Worm (Caenorhabditis elegans) whole organism, L2 larva: ENCODE results near the gene C52B9.19.
A peak's percentile ranks its signal among the peaks of the same experiment; 100 is the strongest.

ENCODE experiments used
- C34F6.9 ChIP-seq: fragments of 150-350 bp; optimal IDR thresholded peaks from 2 replicates; lab custom pipeline; 2014; ENCODE audit warnings: missing biosample characterization, missing genetic modification characterization
- F13H6.1 ChIP-seq: sonication (generic microtip); optimal IDR thresholded peaks from 2 replicates; lab custom pipeline; 2016; ENCODE audit warnings: missing genetic modification characterization, missing compliant biosample characterization
- R02D3.7 ChIP-seq: fragments of 150-350 bp; optimal IDR thresholded peaks from 2 replicates; lab custom pipeline; 2014; ENCODE audit warnings: missing biosample characterization, missing genetic modification characterization
- Y55F3AM.14 ChIP-seq: fragments of 200-800 bp; sonication (Bioruptor generic); optimal IDR thresholded peaks from 2 replicates; lab custom pipeline; 2018; ENCODE audit warnings: mild to moderate bottlenecking, missing genetic modification characterization, missing compliant biosample characterization
- ama-1 ChIP-seq: fragments of 150-350 bp; optimal IDR thresholded peaks from 2 replicates; lab custom pipeline; 2018; ENCODE audit warnings: inconsistent platforms
- blmp-1 ChIP-seq: sonication (generic microtip); optimal IDR thresholded peaks from 2 replicates; lab custom pipeline; 2017; ENCODE audit warnings: missing genetic modification characterization, mild to moderate bottlenecking, missing compliant biosample characterization, antibody characterized with exemption, moderate library complexity; ENCODE audit not compliant: insufficient read depth
- ceh-16 ChIP-seq: fragments of 150-350 bp; optimal IDR thresholded peaks from 2 replicates; lab custom pipeline; 2014; ENCODE audit warnings: missing biosample characterization, missing genetic modification characterization
- ceh-82 ChIP-seq: fragments of 150-350 bp; optimal IDR thresholded peaks from 2 replicates; lab custom pipeline; 2014; ENCODE audit warnings: missing biosample characterization, missing genetic modification characterization
- crh-2 ChIP-seq: sonication (generic microtip); optimal IDR thresholded peaks from 2 replicates; lab custom pipeline; 2017; ENCODE audit warnings: missing biosample characterization, missing genetic modification characterization
- dmd-4 ChIP-seq: sonication (generic microtip); optimal IDR thresholded peaks from 2 replicates; lab custom pipeline; 2017; ENCODE audit warnings: missing biosample characterization, missing genetic modification characterization
- egl-27 ChIP-seq: sonication (generic microtip); optimal IDR thresholded peaks from 3 replicates; lab custom pipeline; 2017; ENCODE audit warnings: missing biosample characterization, missing genetic modification reagents, missing genetic modification characterization
- elt-1 ChIP-seq: fragments of 150-350 bp; optimal IDR thresholded peaks from 2 replicates; lab custom pipeline; 2014; ENCODE audit warnings: missing biosample characterization, missing genetic modification characterization
- elt-3 ChIP-seq: sonication (generic microtip); optimal IDR thresholded peaks from 2 replicates; lab custom pipeline; 2017; ENCODE audit warnings: missing biosample characterization, missing genetic modification characterization
- fos-1 ChIP-seq: fragments of 150-350 bp; optimal IDR thresholded peaks from 2 replicates; lab custom pipeline; 2014; ENCODE audit warnings: missing biosample characterization, missing genetic modification characterization
- gmeb-1 ChIP-seq: fragments of 150-350 bp; optimal IDR thresholded peaks from 2 replicates; lab custom pipeline; 2014; ENCODE audit warnings: missing biosample characterization, missing genetic modification characterization
- lin-11 ChIP-seq: fragments of 150-350 bp; sonication (generic microtip); optimal IDR thresholded peaks from 2 replicates; lab custom pipeline; 2014; ENCODE audit warnings: missing biosample characterization, missing genetic modification characterization, inconsistent platforms, mixed read lengths
- lin-13 ChIP-seq: fragments of 150-350 bp; optimal IDR thresholded peaks from 2 replicates; lab custom pipeline; 2014; ENCODE audit warnings: missing biosample characterization, missing genetic modification reagents, missing genetic modification characterization
- lsy-2 ChIP-seq, 2 experiments: fragments of 150-350 bp in 1 of 2; sonication (generic microtip) in 1 of 2; optimal IDR thresholded peaks; 2 replicates each; lab custom pipeline; 2014 to 2017; ENCODE audit warnings: missing biosample characterization in 2 of 2, missing genetic modification characterization in 2 of 2
- mab-5 ChIP-seq: fragments of 150-350 bp; optimal IDR thresholded peaks from 2 replicates; lab custom pipeline; 2014; ENCODE audit warnings: missing biosample characterization, missing genetic modification characterization
- mbf-1 ChIP-seq: sonication (generic microtip); optimal IDR thresholded peaks from 2 replicates; lab custom pipeline; 2017; ENCODE audit warnings: missing biosample characterization, missing genetic modification characterization
- mdl-1 ChIP-seq, 2 experiments: fragments of 150-350 bp in 1 of 2; sonication (generic microtip) in 1 of 2; optimal IDR thresholded peaks; 2 replicates each; lab custom pipeline; 2017; ENCODE audit warnings: missing biosample characterization in 2 of 2, missing genetic modification characterization in 2 of 2
- nhr-10 ChIP-seq: sonication (generic microtip); optimal IDR thresholded peaks from 2 replicates; lab custom pipeline; 2017; ENCODE audit warnings: missing biosample characterization, missing genetic modification characterization
- nhr-11 ChIP-seq: fragments of 150-350 bp; optimal IDR thresholded peaks from 2 replicates; lab custom pipeline; 2014; ENCODE audit warnings: missing biosample characterization, missing genetic modification characterization
- nhr-12 ChIP-seq: fragments of 150-350 bp; optimal IDR thresholded peaks from 2 replicates; lab custom pipeline; 2014; ENCODE audit warnings: missing biosample characterization, missing genetic modification characterization
- nhr-129 ChIP-seq: fragments of 150-350 bp; optimal IDR thresholded peaks from 2 replicates; lab custom pipeline; 2014; ENCODE audit warnings: missing biosample characterization, missing genetic modification characterization
- nhr-21 ChIP-seq: fragments of 150-350 bp; optimal IDR thresholded peaks from 2 replicates; lab custom pipeline; 2014; ENCODE audit warnings: missing biosample characterization, missing genetic modification characterization
- nhr-23 ChIP-seq: fragments of 150-350 bp; optimal IDR thresholded peaks from 2 replicates; lab custom pipeline; 2014; ENCODE audit warnings: missing biosample characterization, missing genetic modification reagents, missing genetic modification characterization
- nhr-237 ChIP-seq: fragments of 150-350 bp; optimal IDR thresholded peaks from 2 replicates; lab custom pipeline; 2014; ENCODE audit warnings: missing biosample characterization, missing genetic modification characterization
- nhr-25 ChIP-seq: fragments of 150-350 bp; sonication (generic microtip); optimal IDR thresholded peaks from 3 replicates; lab custom pipeline; 2014; ENCODE audit warnings: missing biosample characterization, missing genetic modification characterization
- nhr-6 ChIP-seq: fragments of 150-350 bp; optimal IDR thresholded peaks from 2 replicates; lab custom pipeline; 2014; ENCODE audit warnings: missing biosample characterization, missing genetic modification characterization
- nhr-77 ChIP-seq: fragments of 150-350 bp; optimal IDR thresholded peaks from 2 replicates; lab custom pipeline; 2014; ENCODE audit warnings: missing biosample characterization, missing genetic modification characterization
- peb-1 ChIP-seq: fragments of 150-350 bp; optimal IDR thresholded peaks from 2 replicates; lab custom pipeline; 2014; ENCODE audit warnings: missing biosample characterization, missing genetic modification characterization
- sem-4 ChIP-seq: fragments of 150-350 bp; optimal IDR thresholded peaks from 2 replicates; lab custom pipeline; 2014; ENCODE audit warnings: missing biosample characterization, missing genetic modification reagents, missing genetic modification characterization
- skn-1 ChIP-seq: sonication (generic microtip); optimal IDR thresholded peaks from 2 replicates; lab custom pipeline; 2017; ENCODE audit warnings: missing biosample characterization, missing genetic modification characterization
- sma-3 ChIP-seq: sonication (generic microtip); optimal IDR thresholded peaks from 2 replicates; lab custom pipeline; 2016; ENCODE audit warnings: missing genetic modification reagents, missing genetic modification characterization, missing compliant biosample characterization
- sma-9 ChIP-seq, 2 experiments: fragments of 150-350 bp in 1 of 2; sonication (generic microtip) in 1 of 2; optimal IDR thresholded peaks; 2 replicates each; lab custom pipeline; 2014 to 2016; ENCODE audit warnings: missing genetic modification characterization in 2 of 2, mild to moderate bottlenecking in 1 of 2, missing biosample characterization in 1 of 2, missing compliant biosample characterization in 1 of 2, missing genetic modification reagents in 1 of 2, moderate library complexity in 1 of 2
- snpc-4 ChIP-seq: fragments of 150-350 bp; optimal IDR thresholded peaks from 2 replicates; lab custom pipeline; 2014; ENCODE audit warnings: missing biosample characterization, missing genetic modification characterization
- unc-39 ChIP-seq: fragments of 150-350 bp; optimal IDR thresholded peaks from 2 replicates; lab custom pipeline; 2014; ENCODE audit warnings: missing biosample characterization, missing genetic modification characterization
- unc-55 ChIP-seq: fragments of 150-350 bp; sonication (generic microtip); optimal IDR thresholded peaks from 3 replicates; lab custom pipeline; 2014; ENCODE audit warnings: missing biosample characterization, missing genetic modification reagents, missing genetic modification characterization
- unc-62 ChIP-seq: fragments of 150-350 bp; optimal IDR thresholded peaks from 2 replicates; lab custom pipeline; 2014; ENCODE audit warnings: missing biosample characterization, missing genetic modification reagents, missing genetic modification characterization
- zag-1 ChIP-seq: fragments of 150-350 bp; optimal IDR thresholded peaks from 2 replicates; lab custom pipeline; 2014; ENCODE audit warnings: missing biosample characterization, missing genetic modification characterization
- ztf-1 ChIP-seq: fragments of 200-800 bp; sonication (Bioruptor generic); conservative IDR thresholded peaks from 2 replicates; pipeline ENCODE4 v1.3.6; 2022; ENCODE audit warnings: missing genetic modification characterization, missing compliant biosample characterization
- ztf-11 ChIP-seq: sonication (generic microtip); optimal IDR thresholded peaks from 2 replicates; lab custom pipeline; 2017; ENCODE audit warnings: missing biosample characterization, missing genetic modification characterization
- ztf-4 ChIP-seq: fragments of 150-350 bp; optimal IDR thresholded peaks from 2 replicates; lab custom pipeline; 2014; ENCODE audit warnings: missing biosample characterization, missing genetic modification characterization

Gene C52B9.19

DNA sequence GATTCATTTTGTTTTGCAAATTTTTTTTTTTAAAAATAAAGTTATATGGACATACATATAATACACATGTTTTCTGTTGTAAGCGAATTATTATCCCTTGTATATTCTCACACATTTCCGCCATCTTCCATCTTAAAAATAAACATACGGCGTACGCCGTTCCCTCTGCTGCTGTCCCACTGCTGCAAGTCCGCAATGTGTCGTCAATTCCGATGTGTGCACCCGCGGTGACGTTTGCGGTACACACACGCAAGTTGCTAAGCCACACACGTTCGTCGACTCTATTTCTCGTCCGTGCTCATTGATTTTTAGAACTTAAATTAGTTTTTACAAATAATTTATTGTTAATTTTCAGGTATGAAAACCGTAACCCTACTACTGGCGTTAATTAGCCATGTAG is 22.1 kb upstream of the C52B9.19 start, which contains the start of gene C52B9.4:
TSS of gene C52B9.4 (plus strand) at position 356 of the 400 bp plus-strand sequence.
- peak in 1 of 2 experiments; percentile 56 for TF ChIP-seq lsy-2 (tag; optimal IDR thresholded peaks at IDR 0.05; lab: Kevin White, UChicago)
- TF ChIP-seq mbf-1: no peak
- TF ChIP-seq nhr-237 (tag; lab: Kevin White, UChicago): no peak
- peak; percentile 19 for TF ChIP-seq gmeb-1 (tag; lab: Kevin White, UChicago)
- TF ChIP-seq nhr-129 (tag; lab: Kevin White, UChicago): peak; percentile 35
- TF ChIP-seq egl-27 (tag; lab: Kevin White, UChicago): peak; percentile 14
- TF ChIP-seq ztf-1: no peak
- peak; percentile 9 for TF ChIP-seq nhr-25 (tag; lab: Kevin White, UChicago)
- no peak for TF ChIP-seq nhr-77
- TF ChIP-seq nhr-12 (tag; lab: Kevin White, UChicago): no peak
- no peak for TF ChIP-seq R02D3.7 (tag; lab: Kevin White, UChicago)
- TF ChIP-seq nhr-6 (tag; lab: Kevin White, UChicago): no peak
- TF ChIP-seq unc-55 (GFP tag; lab: Kevin White, UChicago): peak; percentile 50
- peak; percentile 39 for TF ChIP-seq F13H6.1 (tag; lab: Kevin White, UChicago)
- no peak for TF ChIP-seq blmp-1 (tag; lab: Kevin White, UChicago)
- TF ChIP-seq sem-4 (tag; lab: Kevin White, UChicago): no peak
- peak; percentile 7 for TF ChIP-seq fos-1 (tag; lab: Kevin White, UChicago)
- no peak for TF ChIP-seq mdl-1 (tag; optimal IDR thresholded peaks at IDR 0.05; lab: Kevin White, UChicago)
- TF ChIP-seq nhr-10 (tag; lab: Kevin White, UChicago): no peak
- TF ChIP-seq sma-3 (GFP tag; lab: Kevin White, UChicago): peak; percentile 48
- no peak for TF ChIP-seq elt-3 (tag; lab: Kevin White, UChicago)
- TF ChIP-seq nhr-21 (tag; lab: Kevin White, UChicago): no peak
- no peak for TF ChIP-seq ztf-11 (tag; lab: Kevin White, UChicago)
- no peak for TF ChIP-seq dmd-4
- TF ChIP-seq lin-11 (tag; lab: Kevin White, UChicago): peak; percentile 40
- peak; percentile 84 for TF ChIP-seq crh-2 (tag; lab: Kevin White, UChicago)
- no peak for TF ChIP-seq elt-1 (tag; lab: Kevin White, UChicago)
- no peak for TF ChIP-seq Y55F3AM.14 (GFP tag; lab: Kevin White, UChicago)
- TF ChIP-seq zag-1 (tag; lab: Kevin White, UChicago): no peak
- TF ChIP-seq sma-9 (GFP tag; optimal IDR thresholded peaks at IDR 0.05; lab: Kevin White, UChicago): peak; percentile 42
- TF ChIP-seq sma-9 (tag; optimal IDR thresholded peaks at IDR 0.05; lab: Kevin White, UChicago): no peak
- TF ChIP-seq C34F6.9 (tag; lab: Kevin White, UChicago): peak; percentile 45

DNA sequence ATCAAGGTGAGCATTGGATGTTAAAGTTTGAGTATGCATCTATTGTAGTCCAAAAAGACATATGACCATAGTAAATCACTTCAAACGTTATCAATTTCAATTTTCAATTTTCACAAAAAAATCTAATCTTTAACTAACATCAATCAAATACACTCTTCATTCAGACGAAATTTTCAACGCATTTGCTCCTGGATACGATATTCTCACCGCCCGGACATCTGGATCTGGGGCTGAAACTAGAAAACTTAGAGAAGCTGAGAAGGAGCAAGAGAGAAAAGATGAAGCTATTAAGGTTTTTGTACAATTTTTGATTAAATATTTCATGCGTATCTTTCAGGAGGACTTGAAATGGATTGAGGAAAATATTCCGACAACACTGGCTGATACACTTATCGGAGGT is 18.5 kb upstream of the C52B9.19 start:
- TF ChIP-seq F13H6.1 (tag; lab: Kevin White, UChicago) (no peak), peb-1 (tag; lab: Kevin White, UChicago) (no peak), unc-62 (GFP tag; lab: Kevin White, UChicago) (no peak), ztf-4 (tag; lab: Kevin White, UChicago) (no peak), ama-1 (lab: Kevin White, UChicago) (no peak), lin-13 (no peak), nhr-129 (tag; lab: Kevin White, UChicago) (no peak), blmp-1 (tag; lab: Kevin White, UChicago) (no peak), egl-27 (tag; lab: Kevin White, UChicago) (no peak), nhr-25 (tag; lab: Kevin White, UChicago) (no peak), nhr-10 (tag; lab: Kevin White, UChicago) (no peak), ztf-1 (no peak), snpc-4 (no peak), nhr-21 (tag; lab: Kevin White, UChicago) (no peak), sma-3 (GFP tag; lab: Kevin White, UChicago) (no peak), nhr-77 (no peak), ceh-16 (tag; lab: Kevin White, UChicago) (no peak)
- TF ChIP-seq, all 48 proteins: peak for 0

DNA sequence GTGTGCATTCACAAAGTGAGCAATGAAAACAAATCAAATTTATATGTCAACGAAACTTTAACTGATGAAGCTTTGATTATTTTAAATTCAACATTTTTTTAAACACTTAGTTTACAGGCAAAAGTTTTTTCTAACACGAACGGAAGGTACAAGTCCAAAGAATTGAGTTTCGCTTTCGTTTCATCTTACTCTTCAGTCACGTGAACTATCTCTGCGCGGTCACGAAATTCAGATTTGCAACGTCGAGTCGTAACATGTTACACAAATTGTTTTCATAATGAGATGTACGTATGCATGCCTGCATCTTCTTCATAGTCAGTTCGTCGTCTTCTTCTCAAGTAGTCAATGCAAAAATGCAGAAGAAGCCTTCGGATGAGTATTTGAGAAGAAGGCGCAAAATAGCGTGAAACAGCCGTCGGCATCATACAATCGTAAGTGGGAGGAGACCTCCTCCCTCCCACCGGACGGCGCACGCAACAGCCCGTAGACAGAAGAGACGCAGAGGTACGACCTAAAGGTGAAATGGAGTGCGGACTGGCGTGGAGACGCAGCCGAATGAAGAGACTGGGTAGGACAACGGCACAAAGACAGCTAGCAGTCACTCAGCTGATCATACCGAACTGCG is 17.0 kb upstream of the C52B9.19 start, which contains the start of gene coel-1:
TSS of gene coel-1 (plus strand) at position 381 of the 625 bp plus-strand sequence.
- TF ChIP-seq nhr-23 (tag; lab: Kevin White, UChicago) (no peak), unc-39 (tag; lab: Kevin White, UChicago) (no peak), nhr-237 (tag; lab: Kevin White, UChicago) (no peak), nhr-6 (tag; lab: Kevin White, UChicago) (no peak), fos-1 (tag; lab: Kevin White, UChicago) (peak; percentile 43), ceh-82 (tag; lab: Kevin White, UChicago) (no peak), R02D3.7 (tag; lab: Kevin White, UChicago) (no peak), nhr-129 (tag; lab: Kevin White, UChicago) (peak; percentile 82), nhr-12 (tag; lab: Kevin White, UChicago) (no peak), sma-3 (GFP tag; lab: Kevin White, UChicago) (peak; percentile 24), lin-13 (no peak), nhr-11 (tag; lab: Kevin White, UChicago) (no peak), gmeb-1 (tag; lab: Kevin White, UChicago) (no peak), F13H6.1 (tag; lab: Kevin White, UChicago) (peak; percentile 70), egl-27 (tag; lab: Kevin White, UChicago) (no peak), mab-5 (no peak), skn-1 (no peak), ceh-16 (tag; lab: Kevin White, UChicago) (no peak), elt-1 (tag; lab: Kevin White, UChicago) (no peak), blmp-1 (tag; lab: Kevin White, UChicago) (peak; percentile 57), nhr-21 (tag; lab: Kevin White, UChicago) (no peak), nhr-77 (no peak), ztf-1 (no peak), C34F6.9 (tag; lab: Kevin White, UChicago) (peak; percentile 67), nhr-25 (tag; lab: Kevin White, UChicago) (peak; percentile 64), lin-11 (tag; lab: Kevin White, UChicago) (no peak), sem-4 (tag; lab: Kevin White, UChicago) (peak; percentile 29), elt-3 (tag; lab: Kevin White, UChicago) (no peak)
